ENCODE assay signal across 5 fruit fly cellular contexts in genomic region chr2L:16645479-16646302, dm6.
A peak's percentile ranks its signal among the peaks of the same experiment; 100 is the strongest.
TF ChIP-seq lines count a peak whose summit lies in the region.

No protein-coding gene starts in this region.

- no peak for TF ChIP-seq CTCF in whole organism, embryonic (GFP tag; optimal IDR thresholded peaks at IDR 0.05; lab: Kevin White, UChicago)

TF ChIP-seq in whole organism, adult, 20 proteins besides CTCF, POLR2A, EP300 and RAD21:
- TF ChIP-seq CG12768 (GFP tag; optimal IDR thresholded peaks at IDR 0.05; lab: Kevin White, UChicago) (no peak), pad (GFP tag; optimal IDR thresholded peaks at IDR 0.05; lab: Kevin White, UChicago) (peak; percentile 20), toe (GFP tag; optimal IDR thresholded peaks at IDR 0.05; lab: Kevin White, UChicago) (peak; percentile 22), tj (GFP tag; optimal IDR thresholded peaks at IDR 0.05; lab: Kevin White, UChicago) (peak; percentile 95)

TF ChIP-seq in whole organism, embryonic, 481 proteins besides CTCF, POLR2A, EP300 and RAD21 (continues in another document):
- TF ChIP-seq toy (GFP tag; IDR thresholded peaks at IDR 0.05; lab: Robert Waterston, UW) (no peak), Vsx1 (GFP tag; optimal IDR thresholded peaks at IDR 0.05; lab: Kevin White, UChicago) (no peak), ewg (GFP tag; optimal IDR thresholded peaks at IDR 0.05; lab: Kevin White, UChicago) (no peak), gem (tag; optimal IDR thresholded peaks at IDR 0.05; lab: Kevin White, UChicago) (peak; percentile 49), chinmo (GFP tag; IDR thresholded peaks at IDR 0.05; lab: Robert Waterston, UW; ENCODE audit: partially characterized antibody) (0 out of 4 replicates have a peak, but pooled peaks have one; percentile 11), danr (GFP tag; IDR thresholded peaks at IDR 0.05; lab: Robert Waterston, UW) (no peak), CG2678 (tag; optimal IDR thresholded peaks at IDR 0.05; lab: Kevin White, UChicago) (peak; percentile 43), otp (GFP tag; IDR thresholded peaks at IDR 0.05; lab: Robert Waterston, UW) (no peak), Nf-YB (GFP tag; optimal IDR thresholded peaks at IDR 0.05; lab: Kevin White, UChicago) (no peak), Rx (GFP tag; IDR thresholded peaks at IDR 0.05; lab: Robert Waterston, UW) (no peak), Dref (GFP tag; IDR thresholded peaks at IDR 0.05; lab: Robert Waterston, UW) (no peak), CG18599 (GFP tag; optimal IDR thresholded peaks at IDR 0.05; lab: Kevin White, UChicago) (peak; percentile 29), Blimp-1 (GFP tag; optimal IDR thresholded peaks at IDR 0.05; lab: Kevin White, UChicago) (peak; percentile 46), Ets65A (GFP tag; lab: Kevin White, UChicago) (peak; percentile 59), E2f1 (GFP tag; IDR thresholded peaks at IDR 0.05; lab: Robert Waterston, UW) (0 out of 2 replicates have a peak, but pooled peaks have one; percentile 20), CG14014 (GFP tag; IDR thresholded peaks at IDR 0.05; lab: Robert Waterston, UW) (0 out of 2 replicates have a peak, but pooled peaks have one; percentile 12), CG3847 (GFP tag; IDR thresholded peaks at IDR 0.05; lab: Robert Waterston, UW) (0 out of 2 replicates have a peak, but pooled peaks have one; percentile 10), CG11456 (GFP tag; IDR thresholded peaks at IDR 0.05; lab: Robert Waterston, UW) (no peak), MESR4 (GFP tag; optimal IDR thresholded peaks at IDR 0.05; lab: Kevin White, UChicago) (no peak), Antp (GFP tag; optimal IDR thresholded peaks at IDR 0.05; lab: Kevin White, UChicago) (no peak), Deaf1 (tag; optimal IDR thresholded peaks at IDR 0.05; lab: Kevin White, UChicago) (peak; percentile 3)

TF ChIP-seq in whole organism, prepupa, 60 proteins besides CTCF, POLR2A, EP300 and RAD21 (continues in another document):
- TF ChIP-seq CG11762 (GFP tag; optimal IDR thresholded peaks at IDR 0.05; lab: Kevin White, UChicago; ENCODE audit: insufficient read depth) (no peak), net (GFP tag; optimal IDR thresholded peaks at IDR 0.05; lab: Kevin White, UChicago) (no peak), eg (GFP tag; IDR thresholded peaks at IDR 0.05; lab: Robert Waterston, UW) (peak; percentile 32; the same call in 1 of the 3 replicates), CG11294 (GFP tag; IDR thresholded peaks at IDR 0.05; lab: Robert Waterston, UW) (no peak), CG10669 (GFP tag; optimal IDR thresholded peaks at IDR 0.05; lab: Kevin White, UChicago) (no peak), CG6808 (GFP tag; optimal IDR thresholded peaks at IDR 0.05; lab: Kevin White, UChicago) (no peak), Eip93F (GFP tag; optimal IDR thresholded peaks at IDR 0.05; lab: Kevin White, UChicago) (no peak), Ets96B (tag; optimal IDR thresholded peaks at IDR 0.05; lab: Kevin White, UChicago) (peak; percentile 22), Eip78C (GFP tag; lab: Kevin White, UChicago) (peak; percentile 79), ss (GFP tag; optimal IDR thresholded peaks at IDR 0.05; lab: Kevin White, UChicago) (no peak), CG31627 (GFP tag; optimal IDR thresholded peaks at IDR 0.05; lab: Kevin White, UChicago) (no peak), cyc (GFP tag; optimal IDR thresholded peaks at IDR 0.05; lab: Kevin White, UChicago) (no peak), fd59A (GFP tag; optimal IDR thresholded peaks at IDR 0.05; lab: Kevin White, UChicago) (no peak), Blimp-1 (GFP tag; optimal IDR thresholded peaks at IDR 0.05; lab: Kevin White, UChicago) (peak; percentile 40), CG11902 (GFP tag; optimal IDR thresholded peaks at IDR 0.05; lab: Kevin White, UChicago) (no peak), Gug (GFP tag; IDR thresholded peaks at IDR 0.05; lab: Robert Waterston, UW) (no peak), salr (GFP tag; optimal IDR thresholded peaks at IDR 0.05; lab: Kevin White, UChicago) (no peak), Smox (GFP tag; optimal IDR thresholded peaks at IDR 0.05; lab: Kevin White, UChicago) (peak; percentile 19), CG6163 (GFP tag; IDR thresholded peaks at IDR 0.05; lab: Robert Waterston, UW) (no peak), Eip75B (GFP tag; optimal IDR thresholded peaks at IDR 0.05; lab: Kevin White, UChicago) (peak; percentile 2), CG6792 (GFP tag; optimal IDR thresholded peaks at IDR 0.05; lab: Kevin White, UChicago) (no peak), CG32006 (GFP tag; optimal IDR thresholded peaks at IDR 0.05; lab: Kevin White, UChicago) (peak; percentile 40), Hr4 (GFP tag; optimal IDR thresholded peaks at IDR 0.05; lab: Kevin White, UChicago) (no peak), esn (GFP tag; optimal IDR thresholded peaks at IDR 0.05; lab: Kevin White, UChicago) (peak; percentile 49)

TF ChIP-seq in whole organism, pupa, 21 proteins besides CTCF, POLR2A, EP300 and RAD21:
- TF ChIP-seq rn (GFP tag; IDR thresholded peaks at IDR 0.05; lab: Robert Waterston, UW) = no peak
- TF ChIP-seq CG4496 (GFP tag; IDR thresholded peaks at IDR 0.05; lab: Robert Waterston, UW) = peak; percentile 41; the same call in 1 of the 3 replicates
- TF ChIP-seq Pif1B (GFP tag; optimal IDR thresholded peaks at IDR 0.05; lab: Kevin White, UChicago) = no peak
- no peak for TF ChIP-seq CG13204 (GFP tag; optimal IDR thresholded peaks at IDR 0.05; lab: Kevin White, UChicago)
- TF ChIP-seq CG14655 (GFP tag; optimal IDR thresholded peaks at IDR 0.05; lab: Kevin White, UChicago) = peak; percentile 35
- 0 out of 3 replicates have a peak, but pooled peaks have one; percentile 33 for TF ChIP-seq fd96Ca (GFP tag; IDR thresholded peaks at IDR 0.05; lab: Robert Waterston, UW)
- TF ChIP-seq CG12605 (GFP tag; IDR thresholded peaks at IDR 0.05; lab: Robert Waterston, UW) = no peak
- peak; percentile 31 for TF ChIP-seq CG9948 (tag; optimal IDR thresholded peaks at IDR 0.05; lab: Kevin White, UChicago)
- TF ChIP-seq CG10348 (GFP tag; IDR thresholded peaks at IDR 0.05; lab: Robert Waterston, UW) = no peak
- peak; percentile 49 for TF ChIP-seq CG8301 (tag; optimal IDR thresholded peaks at IDR 0.05; lab: Kevin White, UChicago)
- peak; percentile 39 for TF ChIP-seq CG8159 (tag; optimal IDR thresholded peaks at IDR 0.05; lab: Kevin White, UChicago)
- TF ChIP-seq CG32121 (GFP tag; IDR thresholded peaks at IDR 0.05; lab: Robert Waterston, UW) = no peak
- TF ChIP-seq EcR (GFP tag; optimal IDR thresholded peaks at IDR 0.05; lab: Kevin White, UChicago) = peak; percentile 72
- no peak for TF ChIP-seq D1 (tag; optimal IDR thresholded peaks at IDR 0.05; lab: Kevin White, UChicago)
- no peak for TF ChIP-seq CG34367 (tag; optimal IDR thresholded peaks at IDR 0.05; lab: Kevin White, UChicago)
- no peak for TF ChIP-seq gl (tag; optimal IDR thresholded peaks at IDR 0.05; lab: Kevin White, UChicago)
- peak; percentile 22 for TF ChIP-seq CG17806 (tag; optimal IDR thresholded peaks at IDR 0.05; lab: Kevin White, UChicago)
- no peak for TF ChIP-seq Ets98B (GFP tag; IDR thresholded peaks at IDR 0.05; lab: Robert Waterston, UW)
- TF ChIP-seq CG15710 (tag; optimal IDR thresholded peaks at IDR 0.05; lab: Kevin White, UChicago) = peak; percentile 24
- no peak for TF ChIP-seq Pif1A (GFP tag; optimal IDR thresholded peaks at IDR 0.05; lab: Kevin White, UChicago)
- no peak for TF ChIP-seq Snoo (tag; optimal IDR thresholded peaks at IDR 0.05; lab: Kevin White, UChicago)

TF ChIP-seq in whole organism, wandering third instar larva, 38 proteins besides CTCF, POLR2A, EP300 and RAD21:
- TF ChIP-seq h (GFP tag; optimal IDR thresholded peaks at IDR 0.05; lab: Kevin White, UChicago) = peak; percentile 36
- TF ChIP-seq psq (GFP tag; optimal IDR thresholded peaks at IDR 0.05; lab: Kevin White, UChicago) = peak; percentile 80
- peak; percentile 10 for TF ChIP-seq ey (GFP tag; optimal IDR thresholded peaks at IDR 0.05; lab: Kevin White, UChicago)
- no peak for TF ChIP-seq Rel (GFP tag; optimal IDR thresholded peaks at IDR 0.05; lab: Kevin White, UChicago)
- TF ChIP-seq Rel (tag; optimal IDR thresholded peaks at IDR 0.05; lab: Kevin White, UChicago) = peak; percentile 86
- no peak for TF ChIP-seq Hr83 (GFP tag; optimal IDR thresholded peaks at IDR 0.05; lab: Kevin White, UChicago; ENCODE audit: poor library complexity, severe bottlenecking)
- TF ChIP-seq HLH106 (tag; optimal IDR thresholded peaks at IDR 0.05; lab: Kevin White, UChicago) = peak; percentile 3
- TF ChIP-seq rgr (GFP tag; optimal IDR thresholded peaks at IDR 0.05; lab: Kevin White, UChicago) = no peak
- TF ChIP-seq foxo (GFP tag; optimal IDR thresholded peaks at IDR 0.05; lab: Kevin White, UChicago) = peak in 1 of 2 experiments; percentile 16
- peak; percentile 41 for TF ChIP-seq fru (GFP tag; optimal IDR thresholded peaks at IDR 0.05; lab: Kevin White, UChicago)
- TF ChIP-seq OdsH (GFP tag; optimal IDR thresholded peaks at IDR 0.05; lab: Kevin White, UChicago) = peak; percentile 29
- TF ChIP-seq br (GFP tag; optimal IDR thresholded peaks at IDR 0.05; lab: Kevin White, UChicago) = peak; percentile 16
